Fruit fly (Drosophila melanogaster) whole organism, adult: Measurements from ENCODE around the gene sbm.

ENCODE experiments used
- CG11617 ChIP-seq: fragments of 200-800 bp; sonication (Bioruptor generic); optimal IDR thresholded peaks from 2 replicates; lab custom pipeline; 2017; ENCODE audit warnings: mild to moderate bottlenecking, missing biosample characterization, missing genetic modification reagents, missing genetic modification characterization
- CG12768 ChIP-seq: fragments of 200-800 bp; sonication (Bioruptor generic); optimal IDR thresholded peaks from 2 replicates; lab custom pipeline; 2017; ENCODE audit warnings: missing biosample characterization, missing genetic modification characterization, mild to moderate bottlenecking, moderate library complexity, missing genetic modification reagents
- CG14711 ChIP-seq: fragments of 200-800 bp; sonication (Bioruptor generic); optimal IDR thresholded peaks from 2 replicates; lab custom pipeline; 2018; ENCODE audit warnings: missing biosample characterization, mild to moderate bottlenecking, missing genetic modification characterization, moderate library complexity
- CG1620 ChIP-seq: fragments of 200-800 bp; sonication (Bioruptor generic); optimal IDR thresholded peaks from 2 replicates; lab custom pipeline; 2016; ENCODE audit warnings: missing biosample characterization, missing genetic modification characterization
- CG33017 ChIP-seq: fragments of 200-800 bp; sonication (Bioruptor generic); optimal IDR thresholded peaks from 2 replicates; lab custom pipeline; 2018; ENCODE audit warnings: missing biosample characterization, mild to moderate bottlenecking, missing genetic modification characterization, moderate library complexity
- CG5204 ChIP-seq: fragments of 200-800 bp; sonication (Bioruptor generic); optimal IDR thresholded peaks from 2 replicates; lab custom pipeline; 2016; ENCODE audit warnings: missing biosample characterization, missing genetic modification characterization
- CG7045 ChIP-seq: fragments of 200-800 bp; sonication (Bioruptor generic); optimal IDR thresholded peaks from 2 replicates; lab custom pipeline; 2017; ENCODE audit warnings: missing biosample characterization, mild to moderate bottlenecking, missing genetic modification characterization
- CG7101 ChIP-seq: fragments of 200-800 bp; sonication (Bioruptor generic); optimal IDR thresholded peaks from 2 replicates; lab custom pipeline; 2018; ENCODE audit warnings: missing biosample characterization, mild to moderate bottlenecking, missing genetic modification characterization, moderate library complexity
- Clk ChIP-seq: fragments of 200-800 bp; sonication (Bioruptor generic); optimal IDR thresholded peaks from 2 replicates; lab custom pipeline; 2017; ENCODE audit warnings: missing biosample characterization, missing genetic modification characterization
- Crg-1 ChIP-seq: fragments of 200-800 bp; sonication (Bioruptor generic); optimal IDR thresholded peaks from 2 replicates; lab custom pipeline; 2016; ENCODE audit warnings: missing biosample characterization, missing genetic modification characterization
- Hr96 ChIP-seq: fragments of 200-800 bp; sonication (Bioruptor generic); optimal IDR thresholded peaks from 2 replicates; lab custom pipeline; 2016; ENCODE audit warnings: missing biosample characterization, missing genetic modification characterization
- Mnt ChIP-seq: fragments of 200-800 bp; sonication (Bioruptor generic); optimal IDR thresholded peaks from 2 replicates; lab custom pipeline; 2016; ENCODE audit warnings: missing biosample characterization, mild to moderate bottlenecking, missing genetic modification characterization
- bab1 ChIP-seq: fragments of 200-800 bp; sonication (Bioruptor generic); optimal IDR thresholded peaks from 3 replicates; lab custom pipeline; 2019; ENCODE audit warnings: missing biosample characterization, mild to moderate bottlenecking, missing genetic modification characterization, moderate library complexity
- cic ChIP-seq: fragments of 200-800 bp; sonication (Bioruptor generic); optimal IDR thresholded peaks from 2 replicates; lab custom pipeline; 2017; ENCODE audit warnings: missing biosample characterization, mild to moderate bottlenecking, missing genetic modification characterization, moderate library complexity
- cnc ChIP-seq, 2 experiments: fragments of >200 bp; optimal IDR thresholded peaks; 2 replicates each; lab custom pipeline; 2017
- kay ChIP-seq: fragments of 200-800 bp; sonication (Bioruptor generic); peaks from one replicate; lab custom pipeline; 2016; ENCODE audit warnings: missing biosample characterization, missing genetic modification characterization, borderline replicate concordance
- ovo ChIP-seq: fragments of 200-800 bp; sonication (Bioruptor generic); optimal IDR thresholded peaks from 2 replicates; lab custom pipeline; 2016; ENCODE audit warnings: missing biosample characterization, missing genetic modification characterization
- pad ChIP-seq: fragments of 200-800 bp; sonication (Bioruptor generic); optimal IDR thresholded peaks from 3 replicates; lab custom pipeline; 2017; ENCODE audit warnings: missing biosample characterization, missing genetic modification characterization, mild to moderate bottlenecking, moderate library complexity, missing genetic modification reagents
- tj ChIP-seq: fragments of 200-800 bp; sonication (Bioruptor generic); optimal IDR thresholded peaks from 3 replicates; lab custom pipeline; 2017; ENCODE audit warnings: missing biosample characterization, mild to moderate bottlenecking, missing genetic modification characterization, moderate library complexity
- toe ChIP-seq: fragments of 200-800 bp; sonication (Bioruptor generic); optimal IDR thresholded peaks from 2 replicates; lab custom pipeline; 2016; ENCODE audit warnings: missing biosample characterization, missing genetic modification characterization

The sbm gene

dm6 chrX:14602421-14602846 lies at the start of gene sbm:
TSS of gene sbm (minus strand) at chrX:14602580.
- TF ChIP-seq Hr96 (GFP tag; lab: Kevin White, UChicago): peak; percentile 50
- TF ChIP-seq kay: peak; percentile 16
- no peak for TF ChIP-seq CG7045
- TF ChIP-seq CG1620: peak; percentile 36
- TF ChIP-seq bab1 (GFP tag; lab: Kevin White, UChicago): peak; percentile 9

DNA sequence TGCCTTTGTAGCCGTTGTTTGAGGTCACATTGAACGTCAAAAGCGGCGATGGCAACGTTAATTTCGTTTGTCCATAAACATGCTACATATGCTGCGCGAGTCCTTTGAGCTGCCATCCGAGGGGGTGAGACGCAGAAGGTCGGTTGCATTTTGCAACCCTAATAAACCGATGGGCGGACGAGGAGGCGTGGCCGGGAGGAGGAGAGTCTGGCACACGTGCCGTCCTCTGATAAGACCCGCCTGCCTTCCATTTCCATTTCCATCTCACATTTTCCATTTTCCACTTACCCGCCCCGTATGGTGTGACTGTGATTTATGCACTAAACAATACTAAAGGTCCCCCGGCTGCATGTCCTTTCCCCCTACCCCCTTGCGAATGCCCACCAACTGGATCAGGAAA lies 47.4 kb upstream of the sbm start:
- TF ChIP-seq CG33017: no peak
- no peak for TF ChIP-seq pad (GFP tag; lab: Kevin White, UChicago)

DNA sequence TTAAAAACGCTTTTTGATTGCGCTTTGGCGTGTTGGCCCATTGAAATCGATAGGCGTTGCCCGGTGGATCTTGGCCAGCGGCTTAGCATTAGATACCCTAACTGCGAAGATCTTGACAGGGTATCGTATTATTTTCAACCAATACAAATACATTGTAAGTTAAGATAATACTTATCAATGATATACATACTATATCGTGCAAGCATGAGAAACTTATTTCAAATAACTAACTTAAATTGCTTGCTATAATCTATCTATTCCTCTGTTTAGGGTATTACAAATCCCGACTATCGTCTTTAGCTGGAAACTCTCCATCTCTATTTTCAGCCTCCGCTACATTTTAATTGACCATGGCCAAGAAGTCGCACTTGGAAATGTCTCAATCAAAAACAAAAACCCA lies 32.3 kb upstream of the sbm start:
- no peak for TF ChIP-seq Clk (GFP tag; lab: Kevin White, UChicago)
- no peak for TF ChIP-seq CG5204
- no peak for TF ChIP-seq CG12768 (GFP tag; lab: Kevin White, UChicago)
- TF ChIP-seq Hr96 (GFP tag; lab: Kevin White, UChicago): no peak

DNA sequence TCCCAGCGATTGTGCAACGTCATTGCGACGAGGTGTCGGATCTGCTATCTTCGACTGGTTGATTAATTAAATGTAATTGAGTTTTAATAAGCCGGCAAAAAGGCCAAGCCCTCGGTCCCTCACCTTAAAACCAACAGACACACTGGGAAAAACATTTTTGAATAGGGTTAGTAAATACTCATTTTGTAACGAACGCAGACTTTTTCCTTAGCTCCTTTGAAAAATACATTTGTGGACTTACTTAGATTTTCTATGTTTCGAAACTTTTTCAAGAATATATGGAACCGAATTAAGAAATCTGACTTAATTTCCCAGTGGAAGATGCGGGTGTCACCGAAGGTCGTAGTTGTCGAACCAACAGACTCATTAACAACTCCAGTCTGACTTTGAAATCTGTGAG lies 31.8 kb upstream of the sbm start:
- TF ChIP-seq tj (GFP tag; lab: Kevin White, UChicago) (no peak), Clk (GFP tag; lab: Kevin White, UChicago) (no peak), CG7045 (no peak), CG1620 (no peak), CG7101 (tag; lab: Kevin White, UChicago) (no peak), CG14711 (tag; lab: Kevin White, UChicago) (no peak), CG33017 (no peak), CG11617 (GFP tag; lab: Kevin White, UChicago) (no peak), ovo (no peak)

DNA sequence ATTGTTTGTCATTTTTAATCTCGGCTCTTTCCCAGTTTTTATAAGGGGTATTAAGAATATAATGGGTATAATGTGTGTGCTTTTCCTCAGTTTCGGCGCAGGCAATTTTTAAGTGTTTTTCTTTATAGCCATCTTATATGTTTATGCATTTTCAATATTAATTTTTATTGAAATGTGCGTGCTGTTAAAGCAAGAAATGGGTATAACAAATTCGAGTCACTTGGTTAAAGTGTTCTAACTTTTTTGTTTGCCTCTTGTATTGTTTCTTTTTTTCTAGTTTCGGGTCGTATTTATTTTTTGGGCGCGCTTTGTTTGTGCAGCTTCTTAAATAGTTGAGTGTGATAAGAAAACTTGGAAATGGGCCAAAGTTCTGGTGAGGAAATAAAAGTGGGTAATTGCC lies 30.8 kb upstream of the sbm start:
- TF ChIP-seq ovo: no peak
- TF ChIP-seq CG14711 (tag; lab: Kevin White, UChicago): no peak
- TF ChIP-seq Hr96 (GFP tag; lab: Kevin White, UChicago): no peak
- TF ChIP-seq tj (GFP tag; lab: Kevin White, UChicago): no peak
- no peak for TF ChIP-seq pad (GFP tag; lab: Kevin White, UChicago)
- no peak for TF ChIP-seq Clk (GFP tag; lab: Kevin White, UChicago)

DNA sequence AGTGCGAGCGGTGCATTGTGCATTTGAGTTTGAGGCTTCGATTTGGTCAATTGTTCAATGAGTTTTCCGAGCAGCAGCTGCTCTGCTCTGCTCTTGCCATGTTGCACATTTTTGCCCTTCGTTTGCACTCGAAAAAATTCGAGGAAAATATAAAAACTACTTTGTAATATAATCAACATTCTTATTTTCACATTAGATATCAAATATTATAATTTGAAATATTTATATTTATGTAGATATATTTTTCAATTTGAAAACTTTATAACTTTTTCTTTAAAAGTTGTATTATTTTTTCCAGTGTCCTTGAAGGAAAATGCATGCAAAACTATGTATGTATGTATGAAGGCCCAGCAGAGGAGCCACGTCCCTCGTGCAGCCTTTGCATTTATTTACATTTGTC lies 27.0 kb upstream of the sbm start:
- TF ChIP-seq cnc (optimal IDR thresholded peaks at IDR 0.05; lab: Kevin White, UChicago) (no peak), tj (GFP tag; lab: Kevin White, UChicago) (no peak), toe (GFP tag; lab: Kevin White, UChicago) (no peak), ovo (no peak), Mnt (GFP tag; lab: Kevin White, UChicago) (no peak), CG11617 (GFP tag; lab: Kevin White, UChicago) (no peak), Clk (GFP tag; lab: Kevin White, UChicago) (no peak), pad (GFP tag; lab: Kevin White, UChicago) (no peak), CG7101 (tag; lab: Kevin White, UChicago) (no peak), CG7045 (no peak), cic (GFP tag; lab: Kevin White, UChicago) (no peak), CG12768 (GFP tag; lab: Kevin White, UChicago) (no peak), CG33017 (no peak), Hr96 (GFP tag; lab: Kevin White, UChicago) (no peak), CG1620 (no peak)

dm6 chrX:14627080-14627796 lies 24.9 kb upstream of the sbm start:
- TF ChIP-seq tj (GFP tag; lab: Kevin White, UChicago) (no peak), CG1620 (no peak), CG33017 (no peak), CG7101 (tag; lab: Kevin White, UChicago) (no peak), cic (GFP tag; lab: Kevin White, UChicago) (no peak)

dm6 chrX:14622179-14622578 lies 19.8 kb upstream of the sbm start:
- TF ChIP-seq Crg-1 (no peak), tj (GFP tag; lab: Kevin White, UChicago) (no peak), cnc (optimal IDR thresholded peaks at IDR 0.05; lab: Kevin White, UChicago) (no peak)

dm6 chrX:14621464-14621863 lies 19.1 kb upstream of the sbm start:
- no peak for TF ChIP-seq CG5204
- TF ChIP-seq Mnt (GFP tag; lab: Kevin White, UChicago): no peak
- TF ChIP-seq CG1620: no peak
- no peak for TF ChIP-seq Clk (GFP tag; lab: Kevin White, UChicago)
- TF ChIP-seq cic (GFP tag; lab: Kevin White, UChicago): no peak
- TF ChIP-seq kay: no peak
- TF ChIP-seq toe (GFP tag; lab: Kevin White, UChicago): no peak
- TF ChIP-seq bab1 (GFP tag; lab: Kevin White, UChicago): no peak
- TF ChIP-seq CG7101 (tag; lab: Kevin White, UChicago): no peak
- no peak for TF ChIP-seq tj (GFP tag; lab: Kevin White, UChicago)
- no peak for TF ChIP-seq CG12768 (GFP tag; lab: Kevin White, UChicago)
- TF ChIP-seq CG11617 (GFP tag; lab: Kevin White, UChicago): no peak
- TF ChIP-seq CG33017: no peak
- TF ChIP-seq ovo: no peak
- no peak for TF ChIP-seq cnc (optimal IDR thresholded peaks at IDR 0.05; lab: Kevin White, UChicago)
